Worm (Caenorhabditis elegans) whole organism, L4 larva: ENCODE measurements around the gene moc-6.

Source experiments
- D1046.2 ChIP-seq: fragments of 200-800 bp; sonication (Bioruptor generic); IDR thresholded peaks from 2 replicates; pipeline ENCODE4 v1.3.6; 2022; ENCODE audit warnings: missing genetic modification characterization, missing compliant biosample characterization
- F10B5.3 ChIP-seq: sonication (generic microtip); optimal IDR thresholded peaks from 2 replicates; lab custom pipeline; 2016; ENCODE audit warnings: mild to moderate bottlenecking, missing genetic modification characterization, missing compliant biosample characterization
- R02D3.7 ChIP-seq: fragments of 150-350 bp; sonication (generic microtip); optimal IDR thresholded peaks from 3 replicates; lab custom pipeline; 2014; ENCODE audit warnings: missing biosample characterization, missing genetic modification characterization
- T20F7.1 ChIP-seq: fragments of 200-800 bp; sonication (Bioruptor generic); optimal IDR thresholded peaks from 2 replicates; lab custom pipeline; 2018; ENCODE audit warnings: mild to moderate bottlenecking, missing genetic modification characterization, missing compliant biosample characterization
- T26A8.4 ChIP-seq: fragments of 200-800 bp; sonication (Bioruptor generic); IDR thresholded peaks from 2 replicates; pipeline ENCODE4 v1.3.6; 2022; ENCODE audit warnings: missing genetic modification characterization, missing compliant biosample characterization
- Y105C5A.15 ChIP-seq: fragments of 200-800 bp; sonication (Bioruptor generic); IDR thresholded peaks from 2 replicates; pipeline ENCODE4 v1.3.6; 2022; ENCODE audit warnings: missing genetic modification characterization, missing compliant biosample characterization
- Y5F2A.4 ChIP-seq: fragments of 200-800 bp; sonication (Bioruptor generic); optimal IDR thresholded peaks from 2 replicates; lab custom pipeline; 2018; ENCODE audit warnings: mild to moderate bottlenecking, missing genetic modification characterization, missing compliant biosample characterization
- ZK337.2 ChIP-seq: fragments of 200-800 bp; sonication (Bioruptor generic); IDR thresholded peaks from 2 replicates; pipeline ENCODE4 v1.3.6; 2022; ENCODE audit warnings: missing genetic modification reagents, missing genetic modification characterization, missing compliant biosample characterization
- aly-2 ChIP-seq: sonication (generic microtip); optimal IDR thresholded peaks from 2 replicates; lab custom pipeline; 2018; ENCODE audit warnings: missing biosample characterization, missing genetic modification characterization
- ama-1 ChIP-seq: fragments of 150-350 bp; optimal IDR thresholded peaks from 2 replicates; lab custom pipeline; 2014; ENCODE audit warnings: inconsistent platforms, mixed read lengths
- attf-4 ChIP-seq: sonication (generic microtip); optimal IDR thresholded peaks from 3 replicates; lab custom pipeline; 2017; ENCODE audit warnings: missing biosample characterization, missing genetic modification characterization
- ceh-28 ChIP-seq: fragments of 150-350 bp; optimal IDR thresholded peaks from 2 replicates; lab custom pipeline; 2014; ENCODE audit warnings: missing biosample characterization, missing genetic modification reagents, missing genetic modification characterization
- ces-1 ChIP-seq: fragments of 150-350 bp; sonication (generic microtip); optimal IDR thresholded peaks from 4 replicates; lab custom pipeline; 2014; ENCODE audit warnings: missing biosample characterization, missing genetic modification reagents, missing genetic modification characterization
- ctbp-1 ChIP-seq: fragments of 200-800 bp; sonication (Bioruptor generic); IDR thresholded peaks from 2 replicates; pipeline ENCODE4 v1.3.6; 2022; ENCODE audit warnings: missing genetic modification reagents, missing genetic modification characterization, missing compliant biosample characterization
- daf-16 ChIP-seq, 3 experiments: sonication (generic microtip); optimal IDR thresholded peaks; 2 replicates each; lab custom pipeline; 2016 to 2017; ENCODE audit warnings: missing genetic modification characterization in 3 of 3, missing genetic modification reagents in 3 of 3, mild to moderate bottlenecking in 2 of 3, missing compliant biosample characterization in 2 of 3, missing biosample characterization in 1 of 3, moderate library complexity in 1 of 3
- dmd-6 ChIP-seq: fragments of 200-800 bp; sonication (Bioruptor generic); IDR thresholded peaks from 2 replicates; pipeline ENCODE4 v1.3.6; 2022; ENCODE audit warnings: missing genetic modification reagents, missing genetic modification characterization, missing compliant biosample characterization
- dmd-8 ChIP-seq: fragments of 200-800 bp; sonication (Bioruptor generic); IDR thresholded peaks from 2 replicates; pipeline ENCODE4 v1.3.6; 2022; ENCODE audit warnings: missing genetic modification characterization, missing compliant biosample characterization
- dpl-1 ChIP-seq: fragments of 150-350 bp; optimal IDR thresholded peaks from 2 replicates; lab custom pipeline; 2014; ENCODE audit warnings: missing biosample characterization, missing genetic modification reagents, missing genetic modification characterization
- duxl-1 ChIP-seq: sonication (generic microtip); optimal IDR thresholded peaks from 2 replicates; lab custom pipeline; 2016; ENCODE audit warnings: mild to moderate bottlenecking, missing genetic modification characterization, moderate library complexity, missing compliant biosample characterization; ENCODE audit not compliant: poor library complexity
- dve-1 ChIP-seq: sonication (generic microtip); optimal IDR thresholded peaks from 2 replicates; lab custom pipeline; 2017; ENCODE audit warnings: antibody characterized with exemption, mild to moderate bottlenecking, missing genetic modification characterization, missing compliant biosample characterization; ENCODE audit not compliant: insufficient read depth
- hlh-11 ChIP-seq: fragments of 200-800 bp; sonication (Bioruptor generic); optimal IDR thresholded peaks from 2 replicates; lab custom pipeline; 2018; ENCODE audit warnings: mild to moderate bottlenecking, missing genetic modification characterization, missing compliant biosample characterization
- hlh-30 ChIP-seq: sonication (generic microtip); optimal IDR thresholded peaks from 2 replicates; lab custom pipeline; 2017; ENCODE audit warnings: antibody characterized with exemption, mild to moderate bottlenecking, missing genetic modification characterization, missing compliant biosample characterization; ENCODE audit not compliant: insufficient read depth
- hmg-1.1 ChIP-seq: fragments of 200-800 bp; sonication (Bioruptor generic); IDR thresholded peaks from 2 replicates; pipeline ENCODE4 v1.3.6; 2022; ENCODE audit warnings: missing genetic modification reagents, missing genetic modification characterization, missing compliant biosample characterization
- lim-7 ChIP-seq: fragments of 200-800 bp; sonication (Bioruptor generic); IDR thresholded peaks from 2 replicates; pipeline ENCODE4 v1.3.6; 2022; ENCODE audit warnings: missing genetic modification characterization, missing compliant biosample characterization
- lin-29 ChIP-seq: fragments of 200-800 bp; sonication (Bioruptor generic); IDR thresholded peaks from 2 replicates; pipeline ENCODE4 v1.3.6; 2022; ENCODE audit warnings: missing genetic modification reagents, missing genetic modification characterization, missing compliant biosample characterization
- lir-3 ChIP-seq: sonication (generic microtip); optimal IDR thresholded peaks from 2 replicates; lab custom pipeline; 2016; ENCODE audit warnings: mild to moderate bottlenecking, missing genetic modification characterization, missing compliant biosample characterization
- lsy-2 ChIP-seq, 2 experiments: fragments of 150-350 bp in 1 of 2; sonication (generic microtip) in 1 of 2; optimal IDR thresholded peaks; 2 replicates each; lab custom pipeline; 2014 to 2017; ENCODE audit warnings: missing biosample characterization in 2 of 2, missing genetic modification characterization in 2 of 2
- madf-5 ChIP-seq, 2 experiments: fragments of 200-800 bp; sonication (Bioruptor generic); IDR thresholded peaks; 2 replicates each; pipeline ENCODE4 v1.3.6; 2022; ENCODE audit warnings: missing compliant biosample characterization in 2 of 2, missing genetic modification characterization in 2 of 2
- madf-9 ChIP-seq: fragments of 200-800 bp; sonication (Bioruptor generic); conservative IDR thresholded peaks from 2 replicates; pipeline ENCODE4 v1.3.6; 2022; ENCODE audit warnings: missing genetic modification reagents, missing genetic modification characterization, missing compliant biosample characterization
- mdl-1 ChIP-seq, 2 experiments: fragments of 150-350 bp in 1 of 2; sonication (generic microtip) in 1 of 2; optimal IDR thresholded peaks; 2 replicates each; lab custom pipeline; 2014 to 2017; ENCODE audit warnings: missing biosample characterization in 2 of 2, missing genetic modification characterization in 2 of 2
- mes-2 ChIP-seq: sonication (generic microtip); optimal IDR thresholded peaks from 2 replicates; lab custom pipeline; 2016; ENCODE audit warnings: missing genotype, mild to moderate bottlenecking, missing genetic modification characterization, missing compliant biosample characterization; ENCODE audit not compliant: poor library complexity, severe bottlenecking
- mxl-3 ChIP-seq: fragments of 200-800 bp; sonication (Bioruptor generic); optimal IDR thresholded peaks from 2 replicates; lab custom pipeline; 2018; ENCODE audit warnings: mild to moderate bottlenecking, missing genetic modification characterization, missing compliant biosample characterization
- nhr-10 ChIP-seq: fragments of 150-350 bp; optimal IDR thresholded peaks from 2 replicates; lab custom pipeline; 2014; ENCODE audit warnings: missing biosample characterization, missing genetic modification characterization
- nhr-11 ChIP-seq: fragments of 150-350 bp; optimal IDR thresholded peaks from 2 replicates; lab custom pipeline; 2014; ENCODE audit warnings: missing biosample characterization, missing genetic modification characterization
- nhr-111 ChIP-seq: fragments of 200-800 bp; sonication (Bioruptor generic); optimal IDR thresholded peaks from 2 replicates; lab custom pipeline; 2018; ENCODE audit warnings: mild to moderate bottlenecking, missing genetic modification characterization, missing compliant biosample characterization
- nhr-237 ChIP-seq: sonication (generic microtip); optimal IDR thresholded peaks from 2 replicates; lab custom pipeline; 2017; ENCODE audit warnings: missing biosample characterization, missing genetic modification characterization
- nhr-25 ChIP-seq: sonication (generic microtip); optimal IDR thresholded peaks from 2 replicates; lab custom pipeline; 2017; ENCODE audit warnings: missing genetic modification characterization, mild to moderate bottlenecking, missing compliant biosample characterization, antibody characterized with exemption, moderate library complexity, borderline replicate concordance; ENCODE audit not compliant: insufficient read depth
- nhr-28 ChIP-seq: fragments of 150-350 bp; optimal IDR thresholded peaks from 2 replicates; lab custom pipeline; 2014; ENCODE audit warnings: missing biosample characterization, missing genetic modification characterization
- nhr-48 ChIP-seq: sonication (generic microtip); optimal IDR thresholded peaks from 2 replicates; lab custom pipeline; 2016; ENCODE audit warnings: mild to moderate bottlenecking, missing genetic modification characterization, missing compliant biosample characterization
- nhr-77 ChIP-seq: fragments of 150-350 bp; optimal IDR thresholded peaks from 2 replicates; lab custom pipeline; 2014; ENCODE audit warnings: missing biosample characterization, missing genetic modification characterization
- php-3 ChIP-seq: fragments of 200-800 bp; sonication (Bioruptor generic); IDR thresholded peaks from 2 replicates; pipeline ENCODE4 v1.3.6; 2022; ENCODE audit warnings: missing genetic modification reagents, missing genetic modification characterization, missing compliant biosample characterization
- pqm-1 ChIP-seq: sonication (generic microtip); optimal IDR thresholded peaks from 2 replicates; lab custom pipeline; 2017; ENCODE audit warnings: missing biosample characterization, missing genetic modification characterization
- spr-1 ChIP-seq: sonication (generic microtip); optimal IDR thresholded peaks from 2 replicates; lab custom pipeline; 2016; ENCODE audit warnings: mild to moderate bottlenecking, missing genetic modification characterization, missing compliant biosample characterization
- spr-3 ChIP-seq: fragments of 200-800 bp; sonication (Bioruptor generic); optimal IDR thresholded peaks from 2 replicates; lab custom pipeline; 2018; ENCODE audit warnings: mild to moderate bottlenecking, missing genetic modification characterization, missing compliant biosample characterization
- tra-1 ChIP-seq: fragments of 200-800 bp; sonication (Bioruptor generic); IDR thresholded peaks from 2 replicates; pipeline ENCODE4 v1.3.6; 2022; ENCODE audit warnings: missing genetic modification reagents, missing genetic modification characterization, missing compliant biosample characterization
- zag-1 ChIP-seq: fragments of 150-350 bp; optimal IDR thresholded peaks from 2 replicates; lab custom pipeline; 2014; ENCODE audit warnings: missing biosample characterization, missing genetic modification characterization
- zip-11 ChIP-seq: fragments of 200-800 bp; sonication (Bioruptor generic); IDR thresholded peaks from 2 replicates; pipeline ENCODE4 v1.3.6; 2022; ENCODE audit warnings: missing genetic modification characterization, missing compliant biosample characterization
- ztf-11 ChIP-seq: fragments of 150-350 bp; optimal IDR thresholded peaks from 2 replicates; lab custom pipeline; 2014; ENCODE audit warnings: missing biosample characterization, missing genetic modification characterization
- ztf-7 ChIP-seq: fragments of 150-350 bp; optimal IDR thresholded peaks from 2 replicates; lab custom pipeline; 2014; ENCODE audit warnings: missing biosample characterization, missing genetic modification characterization

Gene moc-6

ce11 chrIII:5201267-5201666 lies 5.5 kb downstream of the moc-6 start (continued):
- TF ChIP-seq duxl-1 (tag; lab: Kevin White, UChicago) (no peak), R02D3.7 (tag; lab: Kevin White, UChicago) (no peak), nhr-111 (no peak), ctbp-1 (GFP tag; lab: Robert Waterston, UW) (no peak), mxl-3 (GFP tag; lab: Kevin White, UChicago) (no peak), ces-1 (GFP tag; lab: Kevin White, UChicago) (no peak), Y5F2A.4 (GFP tag; lab: Kevin White, UChicago) (no peak), ztf-7 (tag; lab: Kevin White, UChicago) (peak; percentile 41), ama-1 (no peak), dmd-8 (GFP tag; lab: Robert Waterston, UW) (no peak), dve-1 (tag; lab: Kevin White, UChicago) (peak; percentile 97), lim-7 (no peak), ZK337.2 (GFP tag; lab: Robert Waterston, UW) (no peak), nhr-25 (tag; lab: Kevin White, UChicago) (no peak), daf-16 (GFP tag; optimal IDR thresholded peaks at IDR 0.05; lab: Kevin White, UChicago) (peak in 1 of 2 experiments; percentile 26), daf-16 (tag; optimal IDR thresholded peaks at IDR 0.05; lab: Kevin White, UChicago) (peak; percentile 94), aly-2 (tag; lab: Kevin White, UChicago) (no peak), zag-1 (no peak), madf-5 (GFP tag; IDR thresholded peaks at IDR 0.05; lab: Robert Waterston, UW) (no peak), spr-3 (no peak), Y105C5A.15 (GFP tag; lab: Robert Waterston, UW) (no peak), ceh-28 (tag; lab: Kevin White, UChicago) (no peak), lin-29 (GFP tag; lab: Robert Waterston, UW) (no peak), ztf-11 (tag; lab: Kevin White, UChicago) (no peak), zip-11 (GFP tag; lab: Robert Waterston, UW) (no peak), nhr-11 (no peak), lir-3 (tag; lab: Kevin White, UChicago) (no peak)
- TF ChIP-seq, all 104 proteins: peak for 24

ce11 chrIII:5202641-5203040 lies 6.9 kb downstream of the moc-6 start:
- TF ChIP-seq spr-1 (tag; lab: Kevin White, UChicago) (no peak), madf-9 (GFP tag; lab: Robert Waterston, UW) (no peak), D1046.2 (GFP tag; lab: Robert Waterston, UW) (no peak), nhr-77 (peak; percentile 97), pqm-1 (peak; percentile 54), php-3 (GFP tag; lab: Robert Waterston, UW) (no peak), hlh-30 (tag; lab: Kevin White, UChicago) (peak; percentile 80), F10B5.3 (tag; lab: Kevin White, UChicago) (no peak), ztf-7 (tag; lab: Kevin White, UChicago) (peak; percentile 25), ZK337.2 (GFP tag; lab: Robert Waterston, UW) (no peak), ama-1 (no peak), mes-2 (peak; percentile 35), lsy-2 (tag; optimal IDR thresholded peaks at IDR 0.05; lab: Kevin White, UChicago) (peak; percentile 19 to 55), dpl-1 (GFP tag; lab: Kevin White, UChicago) (peak; percentile 13), mxl-3 (GFP tag; lab: Kevin White, UChicago) (peak; percentile 10), dmd-6 (GFP tag; lab: Robert Waterston, UW) (peak; percentile 69), T26A8.4 (GFP tag; lab: Robert Waterston, UW) (no peak), hlh-11 (tag; lab: Kevin White, UChicago) (peak; percentile 83), nhr-11 (peak; percentile 85), ceh-28 (tag; lab: Kevin White, UChicago) (no peak), nhr-25 (tag; lab: Kevin White, UChicago) (peak; percentile 59), T20F7.1 (GFP tag; lab: Kevin White, UChicago) (peak; percentile 46), hmg-1.1 (GFP tag; lab: Robert Waterston, UW) (0 out of 2 replicates have a peak, but pooled peaks have one; percentile 38), attf-4 (tag; lab: Kevin White, UChicago) (no peak), nhr-10 (peak; percentile 47), tra-1 (GFP tag; lab: Robert Waterston, UW) (0 out of 2 replicates have a peak, but pooled peaks have one; percentile 27), nhr-28 (tag; lab: Kevin White, UChicago) (peak; percentile 100), mdl-1 (tag; optimal IDR thresholded peaks at IDR 0.05; lab: Kevin White, UChicago) (peak in 1 of 2 experiments; percentile 75), nhr-48 (tag; lab: Kevin White, UChicago) (peak; percentile 11), R02D3.7 (tag; lab: Kevin White, UChicago) (no peak), nhr-237 (tag; lab: Kevin White, UChicago) (no peak)
